Worm (Caenorhabditis elegans) whole organism, L4 larva: ENCODE data around the gene K02F3.9.

ENCODE experiments used
- T20F7.1 ChIP-seq: fragments of 200-800 bp; sonication (Bioruptor generic); optimal IDR thresholded peaks from 2 replicates; lab custom pipeline; 2018; ENCODE audit warnings: mild to moderate bottlenecking, missing genetic modification characterization, missing compliant biosample characterization
- Y48G9A.11 ChIP-seq: fragments of 200-800 bp; sonication (Bioruptor generic); IDR thresholded peaks from 2 replicates; pipeline ENCODE4 v1.3.6; 2022; ENCODE audit warnings: missing genetic modification reagents, missing genetic modification characterization, missing compliant biosample characterization
- aha-1 ChIP-seq: fragments of 150-350 bp; peaks from one replicate; lab custom pipeline; 2014; ENCODE audit warnings: missing biosample characterization, missing genetic modification characterization
- ceh-28 ChIP-seq: fragments of 150-350 bp; optimal IDR thresholded peaks from 2 replicates; lab custom pipeline; 2014; ENCODE audit warnings: missing biosample characterization, missing genetic modification reagents, missing genetic modification characterization
- ceh-62 ChIP-seq: sonication (generic microtip); optimal IDR thresholded peaks from 2 replicates; lab custom pipeline; 2017; ENCODE audit warnings: missing biosample characterization, missing genetic modification characterization
- daf-16 ChIP-seq, 3 experiments: sonication (generic microtip); optimal IDR thresholded peaks; 2 replicates each; lab custom pipeline; 2016 to 2017; ENCODE audit warnings: missing genetic modification characterization in 3 of 3, missing genetic modification reagents in 3 of 3, mild to moderate bottlenecking in 2 of 3, missing compliant biosample characterization in 2 of 3, missing biosample characterization in 1 of 3, moderate library complexity in 1 of 3
- dmd-6 ChIP-seq: fragments of 200-800 bp; sonication (Bioruptor generic); IDR thresholded peaks from 2 replicates; pipeline ENCODE4 v1.3.6; 2022; ENCODE audit warnings: missing genetic modification reagents, missing genetic modification characterization, missing compliant biosample characterization
- dmd-9 ChIP-seq: fragments of 200-800 bp; sonication (Bioruptor generic); IDR thresholded peaks from 2 replicates; pipeline ENCODE4 v1.3.6; 2022; ENCODE audit warnings: missing genetic modification reagents, missing genetic modification characterization, missing compliant biosample characterization
- duxl-1 ChIP-seq: sonication (generic microtip); optimal IDR thresholded peaks from 2 replicates; lab custom pipeline; 2016; ENCODE audit warnings: mild to moderate bottlenecking, missing genetic modification characterization, moderate library complexity, missing compliant biosample characterization; ENCODE audit not compliant: poor library complexity
- dve-1 ChIP-seq: sonication (generic microtip); optimal IDR thresholded peaks from 2 replicates; lab custom pipeline; 2017; ENCODE audit warnings: antibody characterized with exemption, mild to moderate bottlenecking, missing genetic modification characterization, missing compliant biosample characterization; ENCODE audit not compliant: insufficient read depth
- egl-27 ChIP-seq: sonication (generic microtip); optimal IDR thresholded peaks from 3 replicates; lab custom pipeline; 2017; ENCODE audit warnings: missing biosample characterization, missing genetic modification reagents, missing genetic modification characterization
- hlh-11 ChIP-seq: fragments of 200-800 bp; sonication (Bioruptor generic); optimal IDR thresholded peaks from 2 replicates; lab custom pipeline; 2018; ENCODE audit warnings: mild to moderate bottlenecking, missing genetic modification characterization, missing compliant biosample characterization
- hlh-30 ChIP-seq: sonication (generic microtip); optimal IDR thresholded peaks from 2 replicates; lab custom pipeline; 2017; ENCODE audit warnings: antibody characterized with exemption, mild to moderate bottlenecking, missing genetic modification characterization, missing compliant biosample characterization; ENCODE audit not compliant: insufficient read depth
- jun-1 ChIP-seq: fragments of 150-350 bp; optimal IDR thresholded peaks from 2 replicates; lab custom pipeline; 2014; ENCODE audit warnings: missing biosample characterization, missing genetic modification reagents, missing genetic modification characterization
- lin-1 ChIP-seq: fragments of 200-800 bp; sonication (Bioruptor generic); IDR thresholded peaks from 2 replicates; pipeline ENCODE4 v1.3.6; 2022; ENCODE audit warnings: missing genetic modification reagents, missing genetic modification characterization, missing compliant biosample characterization
- lin-13 ChIP-seq: fragments of 150-350 bp; optimal IDR thresholded peaks from 2 replicates; lab custom pipeline; 2014; ENCODE audit warnings: missing biosample characterization, missing genetic modification reagents, missing genetic modification characterization
- lin-38 ChIP-seq: fragments of 200-800 bp; sonication (Bioruptor generic); IDR thresholded peaks from 2 replicates; pipeline ENCODE4 v1.3.6; 2022; ENCODE audit warnings: missing genetic modification reagents, missing genetic modification characterization, missing compliant biosample characterization
- lir-3 ChIP-seq: sonication (generic microtip); optimal IDR thresholded peaks from 2 replicates; lab custom pipeline; 2016; ENCODE audit warnings: mild to moderate bottlenecking, missing genetic modification characterization, missing compliant biosample characterization
- lsy-2 ChIP-seq, 2 experiments: fragments of 150-350 bp in 1 of 2; sonication (generic microtip) in 1 of 2; optimal IDR thresholded peaks; 2 replicates each; lab custom pipeline; 2014 to 2017; ENCODE audit warnings: missing biosample characterization in 2 of 2, missing genetic modification characterization in 2 of 2
- mdl-1 ChIP-seq, 2 experiments: fragments of 150-350 bp in 1 of 2; sonication (generic microtip) in 1 of 2; optimal IDR thresholded peaks; 2 replicates each; lab custom pipeline; 2014 to 2017; ENCODE audit warnings: missing biosample characterization in 2 of 2, missing genetic modification characterization in 2 of 2
- mdt-29 ChIP-seq: fragments of 200-800 bp; sonication (Bioruptor generic); IDR thresholded peaks from 2 replicates; pipeline ENCODE4 v1.3.6; 2022; ENCODE audit warnings: missing genetic modification reagents, missing genetic modification characterization, missing compliant biosample characterization
- mep-1 ChIP-seq: fragments of 150-350 bp; sonication (generic microtip); optimal IDR thresholded peaks from 3 replicates; lab custom pipeline; 2014; ENCODE audit warnings: missing biosample characterization, missing genetic modification characterization
- mes-2 ChIP-seq: sonication (generic microtip); optimal IDR thresholded peaks from 2 replicates; lab custom pipeline; 2016; ENCODE audit warnings: missing genotype, mild to moderate bottlenecking, missing genetic modification characterization, missing compliant biosample characterization; ENCODE audit not compliant: poor library complexity, severe bottlenecking
- mxl-3 ChIP-seq: fragments of 200-800 bp; sonication (Bioruptor generic); optimal IDR thresholded peaks from 2 replicates; lab custom pipeline; 2018; ENCODE audit warnings: mild to moderate bottlenecking, missing genetic modification characterization, missing compliant biosample characterization
- nhr-10 ChIP-seq: fragments of 150-350 bp; optimal IDR thresholded peaks from 2 replicates; lab custom pipeline; 2014; ENCODE audit warnings: missing biosample characterization, missing genetic modification characterization
- nhr-102 ChIP-seq: sonication (generic microtip); optimal IDR thresholded peaks from 2 replicates; lab custom pipeline; 2016; ENCODE audit warnings: mild to moderate bottlenecking, missing genetic modification characterization, moderate library complexity, missing compliant biosample characterization
- nhr-11 ChIP-seq: fragments of 150-350 bp; optimal IDR thresholded peaks from 2 replicates; lab custom pipeline; 2014; ENCODE audit warnings: missing biosample characterization, missing genetic modification characterization
- nhr-28 ChIP-seq: fragments of 150-350 bp; optimal IDR thresholded peaks from 2 replicates; lab custom pipeline; 2014; ENCODE audit warnings: missing biosample characterization, missing genetic modification characterization
- nhr-48 ChIP-seq: sonication (generic microtip); optimal IDR thresholded peaks from 2 replicates; lab custom pipeline; 2016; ENCODE audit warnings: mild to moderate bottlenecking, missing genetic modification characterization, missing compliant biosample characterization
- nhr-6 ChIP-seq: fragments of 150-350 bp; optimal IDR thresholded peaks from 2 replicates; lab custom pipeline; 2014; ENCODE audit warnings: missing biosample characterization, missing genetic modification characterization
- nhr-76 ChIP-seq: fragments of 150-350 bp; optimal IDR thresholded peaks from 2 replicates; lab custom pipeline; 2014; ENCODE audit warnings: missing biosample characterization, missing genetic modification characterization
- nhr-77 ChIP-seq: fragments of 150-350 bp; optimal IDR thresholded peaks from 2 replicates; lab custom pipeline; 2014; ENCODE audit warnings: missing biosample characterization, missing genetic modification characterization
- pha-4 ChIP-seq, 2 experiments: fragments of 150-350 bp in 1 of 2; fragments of 200-800 bp in 1 of 2; sonication (Bioruptor generic) in 1 of 2; IDR thresholded peaks in 1 of 2; optimal IDR thresholded peaks in 1 of 2; 2 replicates each; pipeline versions ENCODE4 v1.3.6 to Lab custom; 2014 to 2022; ENCODE audit warnings: missing genetic modification characterization in 2 of 2, missing genetic modification reagents in 2 of 2, missing biosample characterization in 1 of 2, missing compliant biosample characterization in 1 of 2
- php-3 ChIP-seq: fragments of 200-800 bp; sonication (Bioruptor generic); IDR thresholded peaks from 2 replicates; pipeline ENCODE4 v1.3.6; 2022; ENCODE audit warnings: missing genetic modification reagents, missing genetic modification characterization, missing compliant biosample characterization
- pqm-1 ChIP-seq: sonication (generic microtip); optimal IDR thresholded peaks from 2 replicates; lab custom pipeline; 2017; ENCODE audit warnings: missing biosample characterization, missing genetic modification characterization
- tra-1 ChIP-seq: fragments of 200-800 bp; sonication (Bioruptor generic); IDR thresholded peaks from 2 replicates; pipeline ENCODE4 v1.3.6; 2022; ENCODE audit warnings: missing genetic modification reagents, missing genetic modification characterization, missing compliant biosample characterization
- unc-130 ChIP-seq: sonication (generic microtip); optimal IDR thresholded peaks from 2 replicates; lab custom pipeline; 2016; ENCODE audit warnings: missing genetic modification reagents, missing genetic modification characterization, missing compliant biosample characterization
- unc-62 ChIP-seq, 3 experiments: fragments of 150-350 bp in 1 of 3; sonication (generic microtip); optimal IDR thresholded peaks in 2 of 3; peaks in 1 of 3; 1 replicate in 1 of 3; 2 replicates in 2 of 3; lab custom pipeline; 2014 to 2017; ENCODE audit warnings: missing biosample characterization in 3 of 3, missing genetic modification characterization in 3 of 3, missing genetic modification reagents in 3 of 3, missing genotype in 1 of 3
- zip-2 ChIP-seq: fragments of 150-350 bp; optimal IDR thresholded peaks from 2 replicates; lab custom pipeline; 2014; ENCODE audit warnings: missing biosample characterization, missing genetic modification characterization
- ztf-7 ChIP-seq: fragments of 150-350 bp; optimal IDR thresholded peaks from 2 replicates; lab custom pipeline; 2014; ENCODE audit warnings: missing biosample characterization, missing genetic modification characterization

The K02F3.9 gene

ce11 chrIII:833711-834442 is 7.3 kb downstream of the K02F3.9 start (continued):
- TF ChIP-seq mdl-1 (tag; optimal IDR thresholded peaks at IDR 0.05; lab: Kevin White, UChicago), result peak; percentile 86 to 98
- no peak for TF ChIP-seq egl-27 (tag; lab: Kevin White, UChicago)
- peak; percentile 72; the same call in 1 of the 2 replicates for TF ChIP-seq dmd-9 (GFP tag; lab: Robert Waterston, UW)
- no peak for TF ChIP-seq Y48G9A.11 (GFP tag; lab: Robert Waterston, UW)
- no peak for TF ChIP-seq ceh-62 (tag; lab: Kevin White, UChicago)
- peak; percentile 37 for TF ChIP-seq nhr-76 (tag; lab: Kevin White, UChicago)
- peak; percentile 13 for TF ChIP-seq duxl-1
- TF ChIP-seq, all 104 proteins: peak for 64

DNA sequence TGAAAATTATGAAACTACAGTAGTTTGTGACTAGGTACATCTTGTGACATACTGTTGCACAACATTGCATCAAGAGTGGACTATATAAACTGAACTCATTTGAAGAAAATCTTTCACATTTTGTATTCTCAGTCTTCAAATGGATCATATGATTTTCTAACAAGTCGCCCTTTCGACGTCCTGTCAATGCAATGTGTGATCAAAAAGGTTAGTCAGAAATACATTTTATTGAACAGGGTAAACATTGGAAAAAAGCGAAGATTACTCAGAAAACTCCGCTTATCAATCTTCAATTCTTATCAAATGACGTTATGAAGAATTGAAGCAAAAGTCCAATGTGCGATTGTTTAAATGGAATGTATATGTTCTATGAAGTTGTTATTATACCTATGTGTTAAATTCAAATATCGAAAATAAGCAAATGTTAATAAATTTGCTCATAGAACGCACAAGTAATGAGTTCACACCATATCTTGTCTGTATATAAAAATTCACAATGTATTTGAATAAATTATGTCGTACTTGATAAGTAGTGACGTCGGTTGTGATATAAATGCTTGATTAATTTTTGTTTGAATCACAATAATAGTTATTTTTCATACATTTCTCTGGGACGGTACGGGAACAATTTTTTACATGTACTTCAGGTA is 8.2 kb downstream of the K02F3.9 start, which contains the start of gene zip-2:
TSS of gene zip-2 (plus strand) at position 128 of the 650 bp plus-strand sequence.
- peak; percentile 91 for TF ChIP-seq aha-1 (tag; lab: Kevin White, UChicago)
- TF ChIP-seq dve-1 (tag; lab: Kevin White, UChicago), result peak; percentile 95
- TF ChIP-seq ztf-7 (tag; lab: Kevin White, UChicago), result peak; percentile 7
- peak; percentile 50 for TF ChIP-seq nhr-10 (tag; lab: Kevin White, UChicago)
- no peak for TF ChIP-seq pha-4 (GFP tag; IDR thresholded peaks at IDR 0.05; lab: Robert Waterston, UW)
- peak; percentile 25 for TF ChIP-seq pha-4 (tag; optimal IDR thresholded peaks at IDR 0.05; lab: Kevin White, UChicago)
- TF ChIP-seq unc-62 (GFP tag; optimal IDR thresholded peaks at IDR 0.05 in 1 of 2; lab: Kevin White, UChicago), result peak in 1 of 2 experiments; percentile 79
- no peak for TF ChIP-seq unc-62 (tag; optimal IDR thresholded peaks at IDR 0.05; lab: Kevin White, UChicago)
- TF ChIP-seq tra-1 (GFP tag; lab: Robert Waterston, UW), result 0 out of 2 replicates have a peak, but pooled peaks have one; percentile 41
- TF ChIP-seq mdt-29 (GFP tag; lab: Robert Waterston, UW), result no peak
- TF ChIP-seq jun-1, result peak; percentile 45
- peak; percentile 83 for TF ChIP-seq nhr-6 (tag; lab: Kevin White, UChicago)
- no peak for TF ChIP-seq lir-3 (tag; lab: Kevin White, UChicago)
- peak; percentile 68 for TF ChIP-seq mep-1 (tag; lab: Kevin White, UChicago)
- peak; percentile 74 for TF ChIP-seq hlh-30 (tag; lab: Kevin White, UChicago)
- TF ChIP-seq lin-38 (GFP tag; lab: Robert Waterston, UW), result no peak
- TF ChIP-seq Y48G9A.11 (GFP tag; lab: Robert Waterston, UW), result no peak
- TF ChIP-seq nhr-28 (tag; lab: Kevin White, UChicago), result peak; percentile 91
- no peak for TF ChIP-seq ceh-28 (tag; lab: Kevin White, UChicago)
- no peak for TF ChIP-seq ceh-62 (tag; lab: Kevin White, UChicago)
- TF ChIP-seq mes-2 (tag; lab: Kevin White, UChicago), result peak; percentile 43
- TF ChIP-seq nhr-48 (tag; lab: Kevin White, UChicago), result peak; percentile 53
- TF ChIP-seq pqm-1, result peak; percentile 84
- TF ChIP-seq php-3 (GFP tag; lab: Robert Waterston, UW), result peak; percentile 64
- no peak for TF ChIP-seq daf-16 (GFP tag; optimal IDR thresholded peaks at IDR 0.05; lab: Kevin White, UChicago)
- peak; percentile 95 for TF ChIP-seq daf-16 (tag; optimal IDR thresholded peaks at IDR 0.05; lab: Kevin White, UChicago)
- peak; percentile 29 for TF ChIP-seq nhr-102
- TF ChIP-seq lin-1 (GFP tag; lab: Robert Waterston, UW), result peak; percentile 72; the same call in 1 of the 2 replicates
- TF ChIP-seq T20F7.1 (GFP tag; lab: Kevin White, UChicago), result peak; percentile 38
- peak in 1 of 2 experiments; percentile 58 for TF ChIP-seq lsy-2 (tag; optimal IDR thresholded peaks at IDR 0.05; lab: Kevin White, UChicago)
- no peak for TF ChIP-seq unc-130 (GFP tag; lab: Kevin White, UChicago)
- no peak for TF ChIP-seq zip-2
- TF ChIP-seq dmd-6 (GFP tag; lab: Robert Waterston, UW), result peak; percentile 90
- no peak for TF ChIP-seq lin-13
- TF ChIP-seq nhr-77, result peak; percentile 71
- TF ChIP-seq mxl-3 (GFP tag; lab: Kevin White, UChicago), result peak; percentile 32
- peak; percentile 33 for TF ChIP-seq nhr-11
- peak; percentile 89 for TF ChIP-seq hlh-11 (tag; lab: Kevin White, UChicago)
